Worm (Caenorhabditis elegans): Measurements from ENCODE around the gene leo-1.

The leo-1 gene

DNA sequence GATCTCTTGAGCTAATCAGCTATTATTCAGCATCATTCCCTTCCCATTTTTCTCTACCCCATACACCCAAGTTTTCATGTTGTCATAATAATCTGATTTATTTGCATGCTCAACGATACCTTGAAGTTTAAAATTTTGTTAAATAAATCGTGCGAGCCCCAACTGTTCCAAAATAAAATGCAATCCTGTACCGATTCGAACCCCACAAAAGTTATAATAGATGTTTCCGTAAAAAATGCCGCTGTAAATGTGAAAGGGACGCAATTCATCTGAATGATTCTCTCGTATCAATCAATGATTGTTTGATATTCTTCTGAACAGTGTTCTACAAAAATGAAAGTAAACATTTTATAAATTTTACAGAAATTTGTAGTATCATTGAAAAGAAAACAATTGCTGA is 48.3 kb upstream of the leo-1 start (continued):
- TF ChIP-seq rpc-1 (optimal IDR thresholded peaks at IDR 0.05) (no peak), rpc-1 (tag; optimal IDR thresholded peaks at IDR 0.05) (peak; percentile 2), F37B4.10 (GFP tag; IDR thresholded peaks at IDR 0.05) (no peak), F23B12.7 (tag; optimal IDR thresholded peaks at IDR 0.05; ENCODE audit: insufficient read depth) (no peak), cebp-2 (GFP tag; IDR thresholded peaks at IDR 0.05) (peak; percentile 63; the same call in 1 of the 2 replicates), madf-3 (GFP tag; IDR thresholded peaks at IDR 0.05) (peak; percentile 82), madf-10 (tag; optimal IDR thresholded peaks at IDR 0.05) (no peak), chd-7 (tag; optimal IDR thresholded peaks at IDR 0.05) (no peak), ccch-3 (GFP tag; optimal IDR thresholded peaks at IDR 0.05) (no peak), F55B11.4 (tag; optimal IDR thresholded peaks at IDR 0.05; ENCODE audit: borderline replicate concordance, insufficient read depth) (no peak), aptf-2 (GFP tag; conservative IDR thresholded peaks at IDR 0.05) (no peak), Y95B8A.8 (GFP tag; IDR thresholded peaks at IDR 0.05) (peak; percentile 88), attf-3 (GFP tag; conservative IDR thresholded peaks at IDR 0.05) (no peak), ceh-100 (GFP tag; IDR thresholded peaks at IDR 0.05) (0 out of 2 replicates have a peak, but pooled peaks have one; percentile 9), snpc-3.4 (tag; optimal IDR thresholded peaks at IDR 0.05) (peak; percentile 60), mel-28 (tag; optimal IDR thresholded peaks at IDR 0.05; ENCODE audit: borderline replicate concordance) (no peak), ZK185.1 (tag; optimal IDR thresholded peaks at IDR 0.05; ENCODE audit: poor library complexity, severe bottlenecking) (no peak), ceh-27 (GFP tag; optimal IDR thresholded peaks at IDR 0.05) (no peak), hmg-20 (GFP tag; IDR thresholded peaks at IDR 0.05) (no peak), D2030.7 (GFP tag; IDR thresholded peaks at IDR 0.05) (peak; percentile 52), ekl-4 (GFP tag; IDR thresholded peaks at IDR 0.05) (peak; percentile 88), attf-5 (GFP tag; optimal IDR thresholded peaks at IDR 0.05) (no peak), let-526 (GFP tag; IDR thresholded peaks at IDR 0.05) (no peak), sdz-38 (tag; optimal IDR thresholded peaks at IDR 0.05) (no peak), bed-1 (GFP tag; IDR thresholded peaks at IDR 0.05) (no peak), unc-130 (GFP tag; optimal IDR thresholded peaks at IDR 0.05) (peak; percentile 80), lir-1 (GFP tag; conservative IDR thresholded peaks at IDR 0.05) (no peak), lin-54 (GFP tag; optimal IDR thresholded peaks at IDR 0.05) (peak; percentile 71), F10E7.11 (tag; optimal IDR thresholded peaks at IDR 0.05) (no peak), akir-1 (GFP tag; optimal IDR thresholded peaks at IDR 0.05) (no peak), nfya-1 (tag; optimal IDR thresholded peaks at IDR 0.05; ENCODE audit: borderline replicate concordance, insufficient read depth) (no peak), ceh-58 (GFP tag; IDR thresholded peaks at IDR 0.05) (peak; percentile 75; the same call in 1 of the 2 replicates), rec-8 (tag; optimal IDR thresholded peaks at IDR 0.05) (peak in 1 of 2 experiments; percentile 24), zim-3 (tag; optimal IDR thresholded peaks at IDR 0.05) (no peak), T07F8.4 (tag; optimal IDR thresholded peaks at IDR 0.05) (no peak), sptf-2 (GFP tag; optimal IDR thresholded peaks at IDR 0.05) (no peak), zfh-2 (GFP tag; conservative IDR thresholded peaks at IDR 0.05) (no peak), ztf-6 (GFP tag; IDR thresholded peaks at IDR 0.05) (no peak), dpff-1 (tag; optimal IDR thresholded peaks at IDR 0.05) (no peak), attf-6 (GFP tag; IDR thresholded peaks at IDR 0.05) (peak; percentile 86), rcor-1 (GFP tag; IDR thresholded peaks at IDR 0.05) (peak; percentile 56), mxl-1 (tag; optimal IDR thresholded peaks at IDR 0.05) (no peak)

Measured in whole organism, young adult.